Worm (Caenorhabditis elegans) whole organism, mixed stage, embryonic: ENCODE data around the gene clec-48.

ENCODE experiments used
- M03D4.4 ChIP-seq: sonication (generic microtip); optimal IDR thresholded peaks from 2 replicates; lab custom pipeline; 2017; ENCODE audit warnings: mild to moderate bottlenecking, missing genetic modification characterization, missing compliant biosample characterization
- bed-3 ChIP-seq: fragments of 200-800 bp; sonication (Bioruptor generic); optimal IDR thresholded peaks from 3 replicates; lab custom pipeline; 2018; ENCODE audit warnings: mild to moderate bottlenecking, missing genetic modification characterization, moderate library complexity, missing compliant biosample characterization
- blmp-1 ChIP-seq: fragments of 150-350 bp; optimal IDR thresholded peaks from 2 replicates; lab custom pipeline; 2014; ENCODE audit warnings: missing biosample characterization, missing genetic modification characterization
- ceh-39 ChIP-seq: fragments of 150-350 bp; optimal IDR thresholded peaks from 2 replicates; lab custom pipeline; 2014; ENCODE audit warnings: missing biosample characterization, missing genetic modification characterization
- ceh-43 ChIP-seq: fragments of 200-800 bp; sonication (Bioruptor generic); optimal IDR thresholded peaks from 2 replicates; lab custom pipeline; 2018; ENCODE audit warnings: mild to moderate bottlenecking, missing genetic modification characterization, moderate library complexity, missing compliant biosample characterization
- ces-1 ChIP-seq: fragments of 150-350 bp; optimal IDR thresholded peaks from 2 replicates; lab custom pipeline; 2014; ENCODE audit warnings: missing biosample characterization, missing genetic modification reagents, missing genetic modification characterization
- cnd-1 ChIP-seq: fragments of 200-800 bp; sonication (Bioruptor generic); optimal IDR thresholded peaks from 2 replicates; lab custom pipeline; 2018; ENCODE audit warnings: mild to moderate bottlenecking, missing genetic modification characterization, missing compliant biosample characterization
- drap-1 ChIP-seq: fragments of 200-800 bp; sonication (Bioruptor generic); optimal IDR thresholded peaks from 3 replicates; lab custom pipeline; 2018; ENCODE audit warnings: mild to moderate bottlenecking, missing genetic modification characterization, missing compliant biosample characterization
- elt-1 ChIP-seq: sonication (generic microtip); optimal IDR thresholded peaks from 2 replicates; lab custom pipeline; 2017; ENCODE audit warnings: missing genetic modification characterization, mild to moderate bottlenecking, missing compliant biosample characterization, antibody characterized with exemption, moderate library complexity, borderline replicate concordance; ENCODE audit not compliant: insufficient read depth
- elt-3 ChIP-seq: fragments of 150-350 bp; optimal IDR thresholded peaks from 2 replicates; lab custom pipeline; 2014; ENCODE audit warnings: missing biosample characterization, missing genetic modification characterization
- flh-1 ChIP-seq: fragments of 200-800 bp; sonication (Bioruptor generic); optimal IDR thresholded peaks from 2 replicates; lab custom pipeline; 2018; ENCODE audit warnings: mild to moderate bottlenecking, missing genetic modification characterization, moderate library complexity, missing compliant biosample characterization
- ham-2 ChIP-seq: fragments of 200-800 bp; sonication (Bioruptor generic); optimal IDR thresholded peaks from 2 replicates; lab custom pipeline; 2018; ENCODE audit warnings: mild to moderate bottlenecking, missing genetic modification characterization, missing compliant biosample characterization
- hlh-1 ChIP-seq: fragments of 150-350 bp; optimal IDR thresholded peaks from 2 replicates; lab custom pipeline; 2014; ENCODE audit warnings: missing biosample characterization, missing genetic modification reagents, missing genetic modification characterization
- lin-13 ChIP-seq: fragments of 150-350 bp; optimal IDR thresholded peaks from 2 replicates; lab custom pipeline; 2014; ENCODE audit warnings: missing biosample characterization, missing genetic modification characterization
- lin-32 ChIP-seq: fragments of 200-800 bp; sonication (Bioruptor generic); optimal IDR thresholded peaks from 2 replicates; lab custom pipeline; 2018; ENCODE audit warnings: mild to moderate bottlenecking, missing genetic modification characterization, missing compliant biosample characterization
- lsy-2 ChIP-seq: fragments of 150-350 bp; optimal IDR thresholded peaks from 2 replicates; lab custom pipeline; 2014; ENCODE audit warnings: missing biosample characterization, missing genetic modification characterization
- mab-5 ChIP-seq: fragments of 150-350 bp; optimal IDR thresholded peaks from 2 replicates; lab custom pipeline; 2014; ENCODE audit warnings: missing biosample characterization, missing genetic modification characterization
- mep-1 ChIP-seq: fragments of 150-350 bp; optimal IDR thresholded peaks from 2 replicates; lab custom pipeline; 2017; ENCODE audit warnings: missing biosample characterization, missing genetic modification reagents, missing genetic modification characterization, inconsistent platforms
- mls-2 ChIP-seq: sonication (generic microtip); optimal IDR thresholded peaks from 2 replicates; lab custom pipeline; 2016; ENCODE audit warnings: mild to moderate bottlenecking, missing genetic modification characterization, moderate library complexity, missing compliant biosample characterization
- nhr-12 ChIP-seq: fragments of 150-350 bp; optimal IDR thresholded peaks from 2 replicates; lab custom pipeline; 2014; ENCODE audit warnings: missing biosample characterization, missing genetic modification characterization
- nhr-2 ChIP-seq: fragments of 150-350 bp; optimal IDR thresholded peaks from 2 replicates; lab custom pipeline; 2014; ENCODE audit warnings: missing biosample characterization, missing genetic modification characterization
- nhr-237 ChIP-seq: fragments of 150-350 bp; optimal IDR thresholded peaks from 2 replicates; lab custom pipeline; 2014; ENCODE audit warnings: missing biosample characterization, missing genetic modification characterization
- nhr-28 ChIP-seq: fragments of 150-350 bp; optimal IDR thresholded peaks from 2 replicates; lab custom pipeline; 2014; ENCODE audit warnings: missing biosample characterization, missing genetic modification characterization
- nhr-76 ChIP-seq: sonication (generic microtip); optimal IDR thresholded peaks from 2 replicates; lab custom pipeline; 2017; ENCODE audit warnings: missing biosample characterization, missing genetic modification characterization
- pha-4 ChIP-seq: fragments of 150-350 bp; optimal IDR thresholded peaks from 2 replicates; lab custom pipeline; 2018; ENCODE audit warnings: missing biosample characterization, missing genetic modification reagents, missing genetic modification characterization
- sem-2 ChIP-seq: fragments of 200-800 bp; sonication (Bioruptor generic); optimal IDR thresholded peaks from 2 replicates; lab custom pipeline; 2018; ENCODE audit warnings: mild to moderate bottlenecking, missing genetic modification characterization, missing compliant biosample characterization
- snpc-4 ChIP-seq: fragments of 150-350 bp; optimal IDR thresholded peaks from 2 replicates; lab custom pipeline; 2014; ENCODE audit warnings: missing biosample characterization, missing genetic modification characterization
- sptf-1 ChIP-seq: sonication (generic microtip); optimal IDR thresholded peaks from 2 replicates; lab custom pipeline; 2017; ENCODE audit warnings: mild to moderate bottlenecking, missing genetic modification characterization, moderate library complexity, missing compliant biosample characterization
- tbx-8 ChIP-seq: fragments of 200-800 bp; sonication (Bioruptor generic); optimal IDR thresholded peaks from 2 replicates; lab custom pipeline; 2018; ENCODE audit warnings: mild to moderate bottlenecking, missing genetic modification characterization, moderate library complexity, missing compliant biosample characterization
- unc-120 ChIP-seq: sonication (generic microtip); optimal IDR thresholded peaks from 2 replicates; lab custom pipeline; 2017; ENCODE audit warnings: missing genetic modification characterization, missing compliant biosample characterization; ENCODE audit not compliant: poor library complexity, severe bottlenecking
- unc-39 ChIP-seq: fragments of 150-350 bp; optimal IDR thresholded peaks from 2 replicates; lab custom pipeline; 2014; ENCODE audit warnings: missing biosample characterization, missing genetic modification characterization
- zip-8 ChIP-seq: fragments of 150-350 bp; optimal IDR thresholded peaks from 2 replicates; lab custom pipeline; 2014; ENCODE audit warnings: missing biosample characterization, missing genetic modification characterization

Gene clec-48

ce11 chrV:18143445-18143844 lies 14.4 kb upstream of the clec-48 start, which contains the start of gene Y37H2A.14:
TSS of gene Y37H2A.14 (plus strand) at chrV:18143745.
- TF ChIP-seq unc-39 (tag; lab: Kevin White, UChicago) = no peak
- TF ChIP-seq unc-120 = no peak
- TF ChIP-seq elt-3 (tag; lab: Kevin White, UChicago) = no peak
- TF ChIP-seq ceh-39 = no peak
- TF ChIP-seq nhr-237 (tag; lab: Kevin White, UChicago) = no peak
- TF ChIP-seq bed-3 (GFP tag; lab: Kevin White, UChicago) = no peak
- TF ChIP-seq cnd-1 = no peak
- TF ChIP-seq nhr-28 (tag; lab: Kevin White, UChicago) = no peak
- no peak for TF ChIP-seq drap-1 (GFP tag; lab: Kevin White, UChicago)
- no peak for TF ChIP-seq lin-13 (tag; lab: Kevin White, UChicago)
- no peak for TF ChIP-seq sem-2
- TF ChIP-seq mab-5 = no peak
- no peak for TF ChIP-seq nhr-76
- TF ChIP-seq nhr-2 = no peak

ce11 chrV:18144442-18144841 lies 13.4 kb upstream of the clec-48 start:
- TF ChIP-seq elt-1 (tag; lab: Kevin White, UChicago) = no peak
- TF ChIP-seq M03D4.4 = no peak
- no peak for TF ChIP-seq lin-13 (tag; lab: Kevin White, UChicago)
- no peak for TF ChIP-seq snpc-4 (tag; lab: Kevin White, UChicago)
- TF ChIP-seq nhr-237 (tag; lab: Kevin White, UChicago) = no peak
- TF ChIP-seq lsy-2 (tag; lab: Kevin White, UChicago) = no peak
- TF ChIP-seq elt-3 (tag; lab: Kevin White, UChicago) = no peak
- no peak for TF ChIP-seq flh-1 (GFP tag; lab: Kevin White, UChicago)
- TF ChIP-seq bed-3 (GFP tag; lab: Kevin White, UChicago) = no peak
- TF ChIP-seq zip-8 = no peak
- TF ChIP-seq cnd-1 = no peak
- no peak for TF ChIP-seq hlh-1 (tag; lab: Kevin White, UChicago)
- no peak for TF ChIP-seq sptf-1

- no peak for TF ChIP-seq sptf-1
Observed at ce11 chrV:18146077-18146476, 11.7 kb upstream of the clec-48 start, which contains the start of gene C14A6.3. TSS of gene C14A6.3 (plus strand) at chrV:18146377.

- TF ChIP-seq elt-1 (tag; lab: Kevin White, UChicago) (no peak), tbx-8 (no peak), ceh-43 (GFP tag; lab: Kevin White, UChicago) (no peak), mls-2 (tag; lab: Kevin White, UChicago) (no peak), unc-120 (no peak), flh-1 (GFP tag; lab: Kevin White, UChicago) (no peak), lin-32 (GFP tag; lab: Kevin White, UChicago) (no peak), ces-1 (GFP tag; lab: Kevin White, UChicago) (no peak), sptf-1 (no peak), hlh-1 (tag; lab: Kevin White, UChicago) (no peak), snpc-4 (tag; lab: Kevin White, UChicago) (no peak), lsy-2 (tag; lab: Kevin White, UChicago) (no peak), nhr-12 (tag; lab: Kevin White, UChicago) (no peak), nhr-28 (tag; lab: Kevin White, UChicago) (no peak), nhr-2 (no peak)
Observed at ce11 chrV:18158172-18158571, 346 bp downstream of the clec-48 start.

ce11 chrV:18161228-18161627 lies 3.4 kb downstream of the clec-48 start, which contains the start of gene C14A6.13:
TSS of gene C14A6.13 (minus strand) at chrV:18161328.
- no peak for TF ChIP-seq elt-1 (tag; lab: Kevin White, UChicago)
- no peak for TF ChIP-seq nhr-76
- TF ChIP-seq ceh-43 (GFP tag; lab: Kevin White, UChicago) = no peak
- no peak for TF ChIP-seq flh-1 (GFP tag; lab: Kevin White, UChicago)
- TF ChIP-seq ham-2 = no peak
- TF ChIP-seq ces-1 (GFP tag; lab: Kevin White, UChicago) = no peak
- TF ChIP-seq elt-3 (tag; lab: Kevin White, UChicago) = no peak
- no peak for TF ChIP-seq nhr-28 (tag; lab: Kevin White, UChicago)
- no peak for TF ChIP-seq nhr-12 (tag; lab: Kevin White, UChicago)
- no peak for TF ChIP-seq tbx-8
- TF ChIP-seq mep-1 (tag; lab: Kevin White, UChicago) = no peak
- no peak for TF ChIP-seq pha-4 (tag; lab: Kevin White, UChicago)
- TF ChIP-seq blmp-1 (tag; lab: Kevin White, UChicago) = no peak
- TF ChIP-seq unc-39 (tag; lab: Kevin White, UChicago) = no peak
- TF ChIP-seq sem-2 = no peak
- TF ChIP-seq M03D4.4 = no peak
- TF ChIP-seq mab-5 = no peak
- TF ChIP-seq snpc-4 (tag; lab: Kevin White, UChicago) = no peak
